Worm (Caenorhabditis elegans) whole organism, midembryonic: ENCODE results near the gene R09H10.1.

Experiments
- flt-1 ChIP-seq: fragments of 200-800 bp; sonication (Bioruptor generic); IDR thresholded peaks from 2 replicates; pipeline ENCODE4 v1.3.6; 2022; ENCODE audit warnings: missing genetic modification characterization, missing compliant biosample characterization
- klf-2 ChIP-seq: fragments of 200-800 bp; sonication (Bioruptor generic); conservative IDR thresholded peaks from 2 replicates; pipeline ENCODE4 v1.3.6; 2022; ENCODE audit warnings: missing genetic modification reagents, missing genetic modification characterization, missing compliant biosample characterization
- tab-1 ChIP-seq: fragments of 200-800 bp; sonication (Bioruptor generic); IDR thresholded peaks from 2 replicates; pipeline ENCODE4 v1.3.6; 2022; ENCODE audit warnings: missing genetic modification characterization, missing compliant biosample characterization
- ztf-23 ChIP-seq: fragments of 200-800 bp; sonication (Bioruptor generic); IDR thresholded peaks from 2 replicates; pipeline ENCODE4 v1.3.6; 2022; ENCODE audit warnings: missing genetic modification reagents, missing genetic modification characterization, missing compliant biosample characterization

DNA sequence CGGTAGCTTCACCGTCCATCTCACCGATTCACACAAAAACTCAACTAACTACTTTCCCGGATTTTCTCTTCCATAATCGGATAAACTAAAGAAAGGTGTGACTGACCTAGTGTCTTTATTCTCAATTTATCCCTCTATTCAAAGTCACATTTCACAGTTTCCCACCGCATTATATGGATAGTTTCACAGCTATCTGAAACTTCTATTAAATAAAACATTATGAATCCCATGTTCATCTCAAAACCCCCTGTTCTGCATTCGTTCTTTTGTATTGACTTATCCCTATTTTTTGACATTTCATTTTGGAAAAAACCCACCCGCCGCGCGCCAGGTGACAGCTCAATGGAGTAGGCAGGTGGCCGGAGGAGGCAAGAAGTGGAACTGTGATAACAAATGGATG lies 32.3 kb upstream of the R09H10.1 start:
- no peak for TF ChIP-seq tab-1 (GFP tag; lab: Robert Waterston, UW)
- TF ChIP-seq ztf-23 (GFP tag; lab: Robert Waterston, UW), result no peak
- TF ChIP-seq flt-1 (GFP tag; lab: Robert Waterston, UW), result no peak
- TF ChIP-seq klf-2, result no peak
